Worm (Caenorhabditis elegans): ENCODE results near the gene pro-3.

- TF ChIP-seq nhr-237 (tag; optimal IDR thresholded peaks at IDR 0.05) (no peak), cnd-1 (tag; optimal IDR thresholded peaks at IDR 0.05) (no peak), nhr-28 (tag; optimal IDR thresholded peaks at IDR 0.05) (no peak), drap-1 (GFP tag; optimal IDR thresholded peaks at IDR 0.05) (no peak), M03D4.4 (tag; optimal IDR thresholded peaks at IDR 0.05) (no peak), elt-3 (tag; optimal IDR thresholded peaks at IDR 0.05) (no peak), snpc-4 (tag; optimal IDR thresholded peaks at IDR 0.05) (no peak), mab-5 (tag; optimal IDR thresholded peaks at IDR 0.05) (no peak)
Measured at ce11 chrV:19057602-19058001, 60.6 kb downstream of the pro-3 start.

Measured in whole organism, mixed stage, embryonic.